Fruit fly (Drosophila melanogaster): Measurements from ENCODE around the gene Unc-76.

Unc-76 gene

dm6 chrX:2123013-2123964 is 42.9 kb downstream of the Unc-76 start, which contains the start of gene ph-d (continued):
- TF ChIP-seq NK7.1 (GFP tag; optimal IDR thresholded peaks at IDR 0.05) (peak; percentile 3), CG31224 (GFP tag; IDR thresholded peaks at IDR 0.05) (peak; percentile 19; the same call in 1 of the 2 replicates), CG30431 (GFP tag; optimal IDR thresholded peaks at IDR 0.05) (peak; percentile 38), CG10267 (tag; optimal IDR thresholded peaks at IDR 0.05) (peak; percentile 54), pum (GFP tag; optimal IDR thresholded peaks at IDR 0.05) (no peak), CG18599 (GFP tag; optimal IDR thresholded peaks at IDR 0.05) (peak; percentile 58), CG3163 (GFP tag; optimal IDR thresholded peaks at IDR 0.05) (no peak), Hmr (GFP tag; optimal IDR thresholded peaks at IDR 0.05) (peak; percentile 32), CG17802 (tag; optimal IDR thresholded peaks at IDR 0.05) (peak; percentile 4), Hr51 (GFP tag; optimal IDR thresholded peaks at IDR 0.05) (peak; percentile 43 to 53), Dip3 (GFP tag; optimal IDR thresholded peaks at IDR 0.05) (peak; percentile 7), cg (GFP tag; optimal IDR thresholded peaks at IDR 0.05) (peak; percentile 97), CG15696 (tag; optimal IDR thresholded peaks at IDR 0.05) (peak; percentile 20), ems (GFP tag; optimal IDR thresholded peaks at IDR 0.05) (no peak), gem (tag; optimal IDR thresholded peaks at IDR 0.05) (peak; percentile 74), Lhr (GFP tag; optimal IDR thresholded peaks at IDR 0.05) (peak; percentile 35), Adf1 (GFP tag; IDR thresholded peaks at IDR 0.05) (peak; percentile 71), CG5245 (GFP tag; optimal IDR thresholded peaks at IDR 0.05) (peak; percentile 18), CG3065 (GFP tag; optimal IDR thresholded peaks at IDR 0.05) (peak; percentile 1), MTF-1 (GFP tag; optimal IDR thresholded peaks at IDR 0.05; ENCODE audit: borderline replicate concordance) (peak; percentile 70), cwo (GFP tag; optimal IDR thresholded peaks at IDR 0.05) (peak; percentile 5), CG1603 (tag; optimal IDR thresholded peaks at IDR 0.05) (peak; percentile 14), bigmax (GFP tag; optimal IDR thresholded peaks at IDR 0.05) (no peak), CG14667 (GFP tag; IDR thresholded peaks at IDR 0.05) (peak; percentile 25; the same call in 1 of the 2 replicates), CG1647 (GFP tag; optimal IDR thresholded peaks at IDR 0.05) (peak; percentile 33), dpn (GFP tag; optimal IDR thresholded peaks at IDR 0.05) (peak in 1 of 2 experiments; percentile 7), dysf (GFP tag; IDR thresholded peaks at IDR 0.05) (peak; percentile 54; the same call in 2 of the 3 replicates), CG2129 (GFP tag; IDR thresholded peaks at IDR 0.05; ENCODE audit: partially characterized antibody) (no peak), CG32767 (GFP tag; IDR thresholded peaks at IDR 0.05) (peak; percentile 99), HLH4C (GFP tag; IDR thresholded peaks at IDR 0.05; ENCODE audit: partially characterized antibody) (0 out of 3 replicates have a peak, but pooled peaks have one; percentile 33), CG8290 (GFP tag; optimal IDR thresholded peaks at IDR 0.05) (no peak), CG8290 (tag; optimal IDR thresholded peaks at IDR 0.05) (peak in 1 of 2 experiments; percentile 69), Atf3 (GFP tag; optimal IDR thresholded peaks at IDR 0.05) (no peak), CG17829 (tag; optimal IDR thresholded peaks at IDR 0.05) (peak; percentile 46), CG33213 (GFP tag; optimal IDR thresholded peaks at IDR 0.05) (peak; percentile 27), CG9215 (GFP tag; IDR thresholded peaks at IDR 0.05) (no peak), Spps (tag; optimal IDR thresholded peaks at IDR 0.05) (no peak), E2f2 (GFP tag; IDR thresholded peaks at IDR 0.05) (peak; percentile 68), CG7839 (tag; optimal IDR thresholded peaks at IDR 0.05) (peak; percentile 65), Max (GFP tag; optimal IDR thresholded peaks at IDR 0.05) (peak; percentile 26), Aef1 (GFP tag; IDR thresholded peaks at IDR 0.05) (peak; percentile 37; the same call in 1 of the 3 replicates), CG3838 (GFP tag; optimal IDR thresholded peaks at IDR 0.05) (no peak), Hand (GFP tag; optimal IDR thresholded peaks at IDR 0.05) (peak; percentile 26), repo (GFP tag; optimal IDR thresholded peaks at IDR 0.05) (no peak), slp2 (GFP tag; optimal IDR thresholded peaks at IDR 0.05) (no peak), jigr1 (GFP tag; IDR thresholded peaks at IDR 0.05) (no peak), sd (tag; optimal IDR thresholded peaks at IDR 0.05) (peak; percentile 82), chm (GFP tag; IDR thresholded peaks at IDR 0.05) (peak; percentile 25)
